Fruit fly (Drosophila melanogaster) whole organism: ENCODE measurements around the gene CG5958.

Experiments used
- CG8478 ChIP-seq: fragments of >200 bp; optimal IDR thresholded peaks from 2 replicates; lab custom pipeline; 2018; ENCODE audit warnings: inconsistent platforms
- Dll ChIP-seq: fragments of >200 bp; optimal IDR thresholded peaks from 2 replicates; lab custom pipeline; 2017
- EcR ChIP-seq, 2 experiments: fragments of >200 bp; optimal IDR thresholded peaks; 2 replicates each; lab custom pipeline; 2017; ENCODE audit warnings: missing biosample characterization in 2 of 2, missing genetic modification characterization in 2 of 2, missing genetic modification reagents in 2 of 2
- pan ChIP-seq: fragments of >200 bp; optimal IDR thresholded peaks from 2 replicates; lab custom pipeline; 2017
- psq ChIP-seq: fragments of >200 bp; optimal IDR thresholded peaks from 2 replicates; lab custom pipeline; 2017
- usp ChIP-seq: fragments of >200 bp; optimal IDR thresholded peaks from 2 replicates; lab custom pipeline; 2017; ENCODE audit warnings: missing biosample characterization, missing genetic modification characterization, mixed read lengths

The CG5958 gene

DNA sequence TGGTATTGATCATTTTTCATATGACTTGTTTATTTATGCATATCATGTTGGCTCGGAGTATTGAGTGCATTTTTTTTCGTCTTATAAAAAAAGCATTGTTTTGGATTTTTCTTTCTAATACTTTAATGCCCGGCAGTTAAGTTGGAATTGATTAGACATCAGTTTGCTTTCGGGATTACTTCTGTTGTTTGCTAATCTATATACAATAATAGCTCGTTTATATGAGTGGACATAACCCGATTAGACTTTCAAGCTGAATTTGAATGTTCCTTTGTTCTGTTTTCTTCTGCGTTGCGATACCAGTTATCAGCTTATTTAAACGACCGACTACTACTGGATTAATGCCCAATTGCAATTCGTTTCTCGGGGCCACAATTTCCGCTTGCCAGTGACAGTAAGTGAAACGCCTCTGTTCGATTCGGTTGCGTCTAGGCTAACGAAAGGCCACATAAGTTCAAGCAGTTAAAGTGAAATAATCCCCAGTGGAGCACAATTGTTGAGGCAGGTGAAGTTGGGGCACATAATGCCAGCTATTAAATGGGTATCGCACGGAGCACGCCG lies 7.2 kb upstream of the CG5958 start:
- TF ChIP-seq usp, result no peak

DNA sequence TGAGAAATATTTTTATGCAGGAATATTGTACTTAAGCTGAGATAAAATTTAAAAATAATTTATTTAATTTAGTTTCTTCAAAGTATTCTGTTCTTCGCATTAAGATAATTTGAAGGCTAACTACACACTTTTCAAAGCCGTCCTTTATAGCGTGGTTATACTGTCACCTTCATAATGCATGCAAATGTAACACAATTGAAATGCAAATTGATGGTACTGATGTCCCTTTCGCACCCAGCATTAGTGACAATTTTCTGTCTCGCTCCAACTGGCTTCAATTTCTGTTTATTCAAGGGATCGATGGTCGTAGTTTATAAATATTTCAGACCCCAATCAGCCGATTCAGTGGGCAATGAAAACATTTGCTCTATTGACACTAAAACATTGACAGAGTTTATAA lies 5.2 kb upstream of the CG5958 start:
- TF ChIP-seq CG8478 (lab: Kevin White, UChicago) (no peak), Dll (no peak), pan (lab: Kevin White, UChicago) (no peak), psq (lab: Kevin White, UChicago) (no peak), EcR (GFP tag; optimal IDR thresholded peaks at IDR 0.05; lab: Kevin White, UChicago) (no peak)

DNA sequence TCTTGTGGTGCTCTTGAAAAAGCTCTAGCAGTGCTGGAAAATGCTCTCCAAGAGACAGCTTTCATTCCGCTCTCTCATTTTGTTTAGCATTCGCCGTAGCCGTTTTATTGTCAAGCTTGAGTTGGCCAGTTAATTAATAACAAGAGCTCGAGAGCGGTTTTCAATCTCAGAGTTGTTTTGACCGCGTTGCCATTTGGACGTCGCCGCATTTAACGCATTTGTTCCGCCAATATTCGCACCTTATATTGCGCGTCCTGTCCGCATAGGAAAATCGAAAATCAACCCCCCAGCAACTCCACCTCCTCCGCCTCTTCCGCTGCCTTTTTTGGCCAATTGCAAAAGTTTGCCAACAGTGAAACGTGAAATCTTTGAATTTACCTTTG lies 4.0 kb upstream of the CG5958 start, which contains the start of gene CG5973:
TSS of gene CG5973 (plus strand) at position 168 of the 383 bp plus-strand sequence.
- TF ChIP-seq Dll, result no peak

DNA sequence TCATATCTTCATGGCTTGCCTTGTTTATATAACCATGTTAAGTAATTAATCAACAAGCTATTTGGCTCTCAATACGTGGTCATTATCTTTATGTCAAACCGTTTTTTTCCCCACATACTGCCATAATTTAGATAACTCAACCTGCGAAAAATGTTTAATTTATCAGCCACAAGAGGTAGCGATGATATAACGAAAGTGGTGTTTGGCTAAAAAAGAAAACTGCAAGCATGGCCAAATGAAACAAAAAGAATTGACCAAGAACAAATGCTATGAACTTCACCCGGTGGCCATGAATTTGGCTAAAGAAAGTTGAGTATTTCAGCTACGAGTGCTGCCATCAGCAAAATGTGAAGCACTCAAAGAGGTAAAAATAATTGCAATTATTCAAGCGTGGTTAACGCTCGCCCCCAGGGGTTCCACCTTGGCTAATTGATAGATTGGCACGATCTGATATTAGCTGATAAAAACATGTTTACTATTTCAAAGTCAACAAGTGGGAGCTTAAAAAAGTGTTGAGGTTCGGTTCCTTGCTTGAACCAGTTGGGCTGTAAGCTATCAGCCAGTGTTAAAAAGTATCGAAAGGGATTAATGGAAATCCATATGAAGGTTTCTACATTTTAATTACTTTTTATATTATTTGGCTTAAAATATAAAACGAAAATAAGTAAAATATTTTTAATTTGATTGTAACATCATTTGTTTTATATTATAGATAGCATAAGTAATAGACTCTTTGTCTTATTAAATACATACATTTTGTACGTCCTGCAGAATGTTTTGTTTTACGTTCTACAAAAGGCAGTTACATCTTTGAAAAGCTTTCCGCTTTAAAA lies 3.4 kb upstream of the CG5958 start:
- TF ChIP-seq Dll (no peak), EcR (GFP tag; optimal IDR thresholded peaks at IDR 0.05; lab: Kevin White, UChicago) (no peak), pan (lab: Kevin White, UChicago) (no peak), CG8478 (lab: Kevin White, UChicago) (no peak), psq (lab: Kevin White, UChicago) (no peak), usp (no peak)

DNA sequence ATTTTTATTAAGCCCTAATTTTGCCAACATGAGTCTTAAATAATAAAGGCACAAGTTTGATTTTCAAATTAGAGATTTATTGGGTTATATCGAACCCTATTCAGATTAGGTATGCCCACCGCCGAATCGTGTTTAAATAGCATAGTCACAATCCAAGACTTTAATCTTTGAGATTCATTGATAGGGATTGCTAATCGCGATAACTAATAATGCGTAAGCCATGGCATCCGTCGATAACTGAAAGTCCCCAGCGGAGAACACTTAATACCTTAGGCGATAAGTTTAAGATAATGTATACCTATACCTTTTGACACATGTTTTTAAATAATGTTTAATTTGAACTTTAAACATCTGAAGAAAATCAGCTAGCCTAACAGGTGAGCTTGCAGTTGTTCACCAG lies 2.2 kb upstream of the CG5958 start:
- TF ChIP-seq usp (no peak), EcR (GFP tag; optimal IDR thresholded peaks at IDR 0.05; lab: Kevin White, UChicago) (no peak), pan (lab: Kevin White, UChicago) (no peak)

DNA sequence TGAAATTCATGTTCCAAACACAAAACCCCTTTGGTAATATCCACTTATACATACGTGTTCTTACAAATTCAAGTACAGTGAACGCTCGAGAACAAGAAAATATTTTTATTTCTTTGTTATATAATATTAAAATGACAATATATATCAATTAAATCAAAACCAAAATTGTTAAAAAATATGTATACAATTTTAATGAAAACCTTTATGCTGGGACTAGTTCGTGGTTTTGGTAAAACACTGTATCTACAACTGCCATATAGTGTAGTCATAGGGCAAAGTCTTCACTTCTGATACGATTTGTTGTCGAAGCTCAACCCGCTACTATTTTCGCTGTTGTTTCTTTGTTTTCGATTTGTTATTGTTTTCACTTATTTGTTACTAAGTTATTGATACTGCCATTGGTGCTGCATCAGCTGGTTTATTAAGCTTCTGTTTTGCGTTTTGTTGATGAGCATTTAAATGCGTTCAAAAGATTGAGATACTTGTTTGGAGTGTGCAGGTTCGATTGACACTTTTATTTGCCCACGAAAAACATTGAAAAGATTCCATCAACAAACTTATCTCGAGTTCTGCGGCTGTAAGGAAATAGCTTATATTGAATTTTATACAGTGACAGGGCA lies 1.5 kb upstream of the CG5958 start:
- TF ChIP-seq pan (lab: Kevin White, UChicago) (no peak), Dll (no peak), psq (lab: Kevin White, UChicago) (no peak), usp (no peak), EcR (GFP tag; optimal IDR thresholded peaks at IDR 0.05; lab: Kevin White, UChicago) (no peak), CG8478 (lab: Kevin White, UChicago) (no peak)

DNA sequence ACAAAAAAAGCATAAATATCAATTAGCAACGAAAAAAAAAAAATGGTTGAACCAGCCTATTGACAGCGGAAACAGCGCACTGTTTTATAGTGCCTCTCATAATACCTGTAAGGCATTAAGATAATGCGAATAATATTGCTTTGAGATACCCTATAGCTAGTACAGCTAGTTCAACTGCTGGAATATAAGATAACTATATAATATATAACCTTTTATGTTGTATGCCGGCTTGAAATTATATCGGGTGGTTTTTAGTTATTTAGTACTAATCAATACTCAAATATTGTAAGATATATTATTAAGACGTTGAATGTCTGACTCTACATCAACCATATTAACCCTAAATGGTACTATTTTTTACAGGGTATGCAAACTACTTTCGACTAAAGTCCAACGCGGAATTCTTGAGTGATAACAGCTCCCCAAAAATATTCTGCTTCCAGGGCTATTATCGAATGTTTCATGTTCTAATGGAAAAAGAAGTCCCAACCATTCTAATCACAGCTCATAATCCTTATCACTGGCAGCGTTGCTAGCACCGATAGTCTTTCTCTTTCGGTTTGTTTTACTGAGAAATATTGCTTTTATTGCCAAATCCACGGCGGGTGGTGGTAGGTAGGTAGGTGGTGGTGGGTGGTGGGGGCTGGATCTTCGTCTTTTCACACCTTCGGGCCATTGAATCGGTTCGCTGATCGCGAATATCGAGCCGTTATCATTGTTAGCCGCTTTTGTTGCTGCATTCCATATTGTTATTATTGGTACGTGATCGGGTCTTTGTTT lies 831 bp upstream of the CG5958 start:
- TF ChIP-seq Dll (no peak), CG8478 (lab: Kevin White, UChicago) (no peak), pan (lab: Kevin White, UChicago) (no peak), psq (lab: Kevin White, UChicago) (no peak), EcR (GFP tag; optimal IDR thresholded peaks at IDR 0.05; lab: Kevin White, UChicago) (no peak)

DNA sequence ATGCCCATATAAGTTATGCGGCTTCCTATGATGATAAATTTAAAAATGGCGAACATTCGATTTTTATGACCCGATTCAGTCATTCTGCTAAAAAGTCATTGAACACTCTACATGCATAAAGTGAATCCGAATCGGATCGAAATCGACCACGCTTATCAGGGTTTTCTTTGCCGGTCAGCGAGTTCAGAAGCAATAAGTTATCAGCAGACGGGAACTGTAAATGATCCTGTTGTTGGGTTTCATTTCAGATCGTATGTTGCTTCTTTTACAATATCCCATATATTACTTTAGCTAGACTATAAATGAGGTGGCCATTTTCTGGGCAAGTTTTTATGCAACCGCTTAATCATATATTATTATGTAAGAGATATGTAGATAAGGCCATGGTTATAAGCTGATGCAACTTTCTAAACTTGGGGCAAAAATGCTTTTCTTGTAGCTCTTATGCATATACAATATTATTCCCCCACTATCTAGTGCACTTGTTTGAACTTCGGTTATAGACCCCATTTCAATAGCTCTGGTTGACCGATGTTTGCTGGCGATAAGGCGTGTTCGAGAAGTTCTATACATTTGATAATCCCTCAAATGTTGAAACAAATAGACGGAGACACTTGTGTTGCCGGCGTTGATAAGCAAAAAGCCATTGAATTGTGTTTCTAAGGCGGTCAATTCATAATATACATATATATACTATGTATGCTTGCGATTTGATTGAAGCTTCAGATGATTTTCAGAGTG lies 1.3 kb downstream of the CG5958 start:
- TF ChIP-seq Dll (no peak), usp (no peak), CG8478 (lab: Kevin White, UChicago) (no peak), pan (lab: Kevin White, UChicago) (no peak), psq (lab: Kevin White, UChicago) (no peak), EcR (GFP tag; optimal IDR thresholded peaks at IDR 0.05; lab: Kevin White, UChicago) (no peak)

DNA sequence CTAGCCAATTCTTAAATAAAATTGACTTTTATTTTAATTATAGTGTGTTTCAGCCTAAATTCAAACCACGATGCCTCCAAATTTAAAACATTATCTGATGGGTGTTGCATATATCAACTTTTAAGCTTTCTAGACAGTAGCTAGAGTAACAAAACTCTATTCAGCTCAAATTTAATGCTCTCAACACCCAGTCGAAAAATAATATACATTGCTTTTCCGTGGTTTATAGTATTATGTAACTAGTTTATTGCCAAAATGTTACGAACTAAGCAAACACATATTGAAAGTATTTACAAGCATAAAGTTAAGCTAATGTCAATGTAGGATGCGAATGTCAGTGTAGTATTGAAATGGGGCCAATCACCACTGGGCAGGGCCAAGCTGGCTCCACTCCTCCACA lies 3.0 kb downstream of the CG5958 start:
- no peak for TF ChIP-seq Dll
- no peak for TF ChIP-seq pan (lab: Kevin White, UChicago)
- TF ChIP-seq CG8478 (lab: Kevin White, UChicago), result no peak
- no peak for TF ChIP-seq psq (lab: Kevin White, UChicago)
- TF ChIP-seq EcR (GFP tag; optimal IDR thresholded peaks at IDR 0.05; lab: Kevin White, UChicago), result no peak
- no peak for TF ChIP-seq usp

DNA sequence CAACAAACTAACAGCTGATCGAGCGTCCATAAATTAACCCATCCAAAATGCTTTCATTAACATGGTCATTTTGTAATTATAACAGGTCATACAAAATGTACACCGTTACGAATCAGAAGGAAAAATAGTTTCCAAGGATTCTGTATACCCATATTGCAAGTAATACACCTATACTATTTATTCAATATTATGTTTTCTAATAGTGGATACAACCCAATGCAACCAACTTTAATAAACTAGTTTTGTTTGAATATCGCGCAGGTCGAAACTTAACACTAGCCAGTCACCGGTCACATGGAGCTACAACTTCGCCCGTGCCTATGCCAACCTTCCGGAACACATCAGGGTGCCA lies 5.6 kb downstream of the CG5958 start:
- TF ChIP-seq pan (lab: Kevin White, UChicago) (peak; percentile 51), EcR (GFP tag; optimal IDR thresholded peaks at IDR 0.05; lab: Kevin White, UChicago) (no peak)

DNA sequence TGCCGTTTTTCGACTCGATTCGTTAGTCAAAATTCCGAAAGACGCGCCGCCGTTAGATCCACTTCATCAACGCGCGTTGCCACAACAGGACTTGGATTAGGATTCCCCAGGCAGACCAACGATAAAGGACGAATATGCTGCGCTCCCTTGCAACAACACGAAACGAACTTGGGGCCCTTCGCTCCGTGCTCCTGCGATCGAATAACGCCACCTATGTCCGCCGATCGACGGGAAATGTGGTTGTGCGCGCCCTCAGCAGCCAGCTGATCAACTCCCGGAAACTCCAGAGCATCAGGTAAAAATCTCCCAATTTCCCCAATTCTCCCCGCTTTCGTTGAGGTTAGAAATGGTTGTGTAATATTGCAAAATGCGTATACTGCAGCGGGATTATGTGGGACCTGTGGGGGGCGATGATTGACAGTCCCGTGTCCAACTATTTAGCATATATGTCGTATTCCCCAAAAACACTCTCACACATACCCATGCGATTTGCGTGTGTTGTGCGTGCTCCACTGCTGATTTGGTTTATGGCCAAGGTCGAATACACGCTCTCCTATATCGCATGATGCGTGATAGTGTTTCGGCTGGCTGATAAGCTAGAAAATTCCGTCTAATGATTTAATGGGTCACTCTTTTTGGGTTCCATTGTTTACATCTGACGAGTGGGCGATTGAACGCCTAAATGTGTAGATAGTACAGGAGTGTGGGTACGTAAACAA lies 6.1 kb downstream of the CG5958 start:
- TF ChIP-seq psq (lab: Kevin White, UChicago), result no peak
- TF ChIP-seq Dll, result no peak
- TF ChIP-seq CG8478 (lab: Kevin White, UChicago), result no peak
- no peak for TF ChIP-seq EcR (GFP tag; optimal IDR thresholded peaks at IDR 0.05; lab: Kevin White, UChicago)
- TF ChIP-seq usp, result no peak
- TF ChIP-seq pan (lab: Kevin White, UChicago), result no peak
